Fruit fly (Drosophila melanogaster): Measurements from ENCODE around the gene Gmd.

Gmd gene

DNA sequence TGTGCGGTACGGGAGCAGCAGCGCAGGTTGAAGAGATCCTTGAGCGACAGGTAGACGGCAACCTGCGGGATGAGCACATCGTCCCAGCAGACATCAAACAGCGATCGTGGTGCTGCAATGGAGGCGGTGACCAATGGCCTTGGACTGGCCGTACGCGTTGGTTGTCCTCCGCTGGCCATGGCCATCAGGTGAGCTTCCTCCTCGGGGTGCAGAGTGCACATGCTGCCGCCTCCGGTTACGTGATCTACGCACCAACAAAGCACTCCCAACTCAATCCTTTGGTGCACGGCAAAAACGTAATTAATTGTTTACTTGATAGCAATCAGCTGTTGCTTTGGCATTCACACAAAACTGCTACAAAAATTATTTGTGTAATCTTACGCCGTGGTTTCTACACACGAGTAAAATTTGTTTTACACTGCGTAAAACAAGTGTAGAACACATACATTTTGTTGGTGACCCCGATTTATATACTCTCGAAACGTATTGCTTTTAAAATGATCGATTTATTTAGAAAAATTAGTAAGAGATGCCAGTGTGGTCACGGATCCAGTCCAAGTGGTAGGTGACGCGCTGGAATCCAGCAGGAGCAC, 27.3 kb downstream of the Gmd start, which contains the start of gene jet (continued):
- TF ChIP-seq lmd (GFP tag; IDR thresholded peaks at IDR 0.05) (0 out of 2 replicates have a peak, but pooled peaks have one; percentile 5), CG11695 (GFP tag; IDR thresholded peaks at IDR 0.05) (no peak), Scr (GFP tag; IDR thresholded peaks at IDR 0.05; ENCODE audit: partially characterized antibody) (peak; percentile 24; the same call in 1 of the 2 replicates), CG7271 (tag; optimal IDR thresholded peaks at IDR 0.05) (no peak), CG18764 (GFP tag; optimal IDR thresholded peaks at IDR 0.05) (no peak), CG17328 (GFP tag; IDR thresholded peaks at IDR 0.05) (no peak), NfI (GFP tag; optimal IDR thresholded peaks at IDR 0.05) (no peak), Dll (GFP tag; IDR thresholded peaks at IDR 0.05; ENCODE audit: partially characterized antibody) (0 out of 4 replicates have a peak, but pooled peaks have one; percentile 22), Abd-B (GFP tag; optimal IDR thresholded peaks at IDR 0.05) (peak; percentile 9), Sry-β (GFP tag; optimal IDR thresholded peaks at IDR 0.05) (no peak), gcm2 (GFP tag; optimal IDR thresholded peaks at IDR 0.05) (no peak), MBD-R2 (GFP tag; IDR thresholded peaks at IDR 0.05) (peak; percentile 97), Bdp1 (GFP tag; optimal IDR thresholded peaks at IDR 0.05) (no peak), pzg (GFP tag; optimal IDR thresholded peaks at IDR 0.05) (peak; percentile 51), ATbp (GFP tag; optimal IDR thresholded peaks at IDR 0.05) (no peak), Nf-YC (tag; optimal IDR thresholded peaks at IDR 0.05) (peak; percentile 26), CG5180 (GFP tag; optimal IDR thresholded peaks at IDR 0.05) (no peak), CG6813 (GFP tag; optimal IDR thresholded peaks at IDR 0.05) (no peak), HmgD (GFP tag; optimal IDR thresholded peaks at IDR 0.05) (no peak), Sry-δ (GFP tag; optimal IDR thresholded peaks at IDR 0.05) (no peak), CG3726 (GFP tag; IDR thresholded peaks at IDR 0.05) (no peak), CG14860 (GFP tag; IDR thresholded peaks at IDR 0.05; ENCODE audit: partially characterized antibody) (peak; percentile 27; the same call in 1 of the 3 replicates), ci (GFP tag; IDR thresholded peaks at IDR 0.05) (no peak), CG8281 (tag; optimal IDR thresholded peaks at IDR 0.05) (no peak), gcm (GFP tag; optimal IDR thresholded peaks at IDR 0.05) (no peak), Camta (GFP tag; optimal IDR thresholded peaks at IDR 0.05) (no peak), sens (GFP tag) (no peak), CG16813 (GFP tag; IDR thresholded peaks at IDR 0.05; ENCODE audit: partially characterized antibody) (peak; percentile 67), Dad (GFP tag; optimal IDR thresholded peaks at IDR 0.05) (no peak), CG10959 (GFP tag; IDR thresholded peaks at IDR 0.05) (no peak), org-1 (GFP tag; optimal IDR thresholded peaks at IDR 0.05) (no peak), CG10321 (GFP tag; IDR thresholded peaks at IDR 0.05) (no peak), NFAT (GFP tag; IDR thresholded peaks at IDR 0.05) (no peak), run (tag; optimal IDR thresholded peaks at IDR 0.05) (no peak), CG4617 (GFP tag; optimal IDR thresholded peaks at IDR 0.05; ENCODE audit: borderline replicate concordance) (peak; percentile 53), slp2 (GFP tag; optimal IDR thresholded peaks at IDR 0.05) (no peak), hbn (GFP tag; IDR thresholded peaks at IDR 0.05; ENCODE audit: partially characterized antibody) (0 out of 2 replicates have a peak, but pooled peaks have one; percentile 20), ind (GFP tag; optimal IDR thresholded peaks at IDR 0.05) (no peak), grn (GFP tag; optimal IDR thresholded peaks at IDR 0.05) (peak; percentile 78), CG9437 (GFP tag; optimal IDR thresholded peaks at IDR 0.05) (peak; percentile 19), Myb (GFP tag; optimal IDR thresholded peaks at IDR 0.05) (peak; percentile 8), phol (tag; optimal IDR thresholded peaks at IDR 0.05) (peak; percentile 28), Bteb2 (GFP tag; optimal IDR thresholded peaks at IDR 0.05) (no peak), twi (tag; optimal IDR thresholded peaks at IDR 0.05) (no peak), CG30020 (tag; optimal IDR thresholded peaks at IDR 0.05) (no peak), Hmx (GFP tag; optimal IDR thresholded peaks at IDR 0.05) (no peak), CG13123 (GFP tag; optimal IDR thresholded peaks at IDR 0.05) (no peak), Opbp (GFP tag; IDR thresholded peaks at IDR 0.05; ENCODE audit: partially characterized antibody) (no peak; the same call in 2 of the 3 replicates), CG12299 (tag; optimal IDR thresholded peaks at IDR 0.05) (no peak), stwl (tag; optimal IDR thresholded peaks at IDR 0.05) (peak; percentile 49)

Measured in whole organism, embryonic.